Fruit fly (Drosophila melanogaster): Measurements from ENCODE around the gene CG11409.

dm6 chrX:1303961-1304360 lies 37.4 kb downstream of the CG11409 start:
- TF ChIP-seq psq (optimal IDR thresholded peaks at IDR 0.05) (no peak), EcR (GFP tag; optimal IDR thresholded peaks at IDR 0.05) (no peak), pan (optimal IDR thresholded peaks at IDR 0.05) (no peak), CG8478 (optimal IDR thresholded peaks at IDR 0.05) (no peak)

Data from whole organism.